Fruit fly (Drosophila melanogaster) S2 (cell line): ENCODE results near the gene Klp10A.

Experiments used
- CG8478 ChIP-seq: fragments of >200 bp; optimal IDR thresholded peaks from 2 replicates; lab custom pipeline; 2018
- CTCF ChIP-seq, 2 experiments: fragments of >200 bp; optimal IDR thresholded peaks; 2 replicates each; lab custom pipeline; 2018

DNA sequence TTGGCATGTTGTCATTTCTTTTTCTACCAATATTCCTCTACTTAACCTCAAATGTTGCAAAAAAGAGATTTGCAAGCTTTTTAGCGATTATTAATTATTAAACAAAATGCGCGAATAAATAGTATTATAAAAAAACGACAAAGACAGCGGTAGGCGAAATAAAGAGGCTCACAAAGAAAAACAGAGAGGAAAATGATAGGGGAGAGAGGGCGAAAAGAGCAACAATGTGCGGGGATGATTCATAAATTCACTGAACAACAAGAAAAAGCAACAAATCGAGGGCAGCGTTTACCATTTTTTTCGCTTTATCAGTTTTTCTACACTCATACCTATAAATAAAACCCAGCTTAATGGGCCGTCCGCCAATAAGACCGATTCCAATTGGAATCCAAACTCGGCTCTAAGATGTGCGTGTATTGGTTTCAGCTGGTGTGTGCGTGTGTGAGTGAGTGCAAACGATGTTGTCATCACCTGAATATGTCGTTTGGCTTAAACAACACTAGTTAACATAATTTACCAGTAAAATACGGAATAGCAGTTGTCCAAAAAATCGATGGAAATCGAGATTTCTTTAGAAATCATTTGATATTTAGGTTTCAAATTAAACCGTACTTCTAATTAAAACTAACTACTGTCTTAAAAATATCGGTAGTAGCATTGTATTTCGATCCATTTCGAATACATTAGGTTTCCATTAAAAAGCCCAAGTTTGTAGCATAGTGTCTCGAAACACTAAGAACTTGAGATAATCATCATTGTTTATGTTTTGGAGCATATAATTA, 19.1 kb upstream of the Klp10A start:
- TF ChIP-seq CG8478 (lab: Kevin White, UChicago) (no peak), CTCF (optimal IDR thresholded peaks at IDR 0.05; lab: Kevin White, UChicago) (no peak)
